Worm (Caenorhabditis elegans) whole organism, L1 larva: Measurements from ENCODE around the gene K05F1.1.

ENCODE experiments used
- aha-1 ChIP-seq: fragments of 150-350 bp; optimal IDR thresholded peaks from 2 replicates; lab custom pipeline; 2014; ENCODE audit warnings: missing biosample characterization, missing genetic modification characterization
- ama-1 ChIP-seq: fragments of 150-350 bp; optimal IDR thresholded peaks from 2 replicates; lab custom pipeline; 2014
- fkh-10 ChIP-seq: sonication (generic microtip); optimal IDR thresholded peaks from 2 replicates; lab custom pipeline; 2017; ENCODE audit warnings: missing biosample characterization, missing genetic modification reagents, missing genetic modification characterization
- fkh-4 ChIP-seq: sonication (generic microtip); optimal IDR thresholded peaks from 2 replicates; lab custom pipeline; 2016; ENCODE audit warnings: missing compliant biosample characterization, missing genetic modification characterization, borderline replicate concordance
- grh-1 ChIP-seq: fragments of 200-800 bp; sonication (Bioruptor generic); IDR thresholded peaks from 2 replicates; pipeline ENCODE4 v1.3.6; 2022; ENCODE audit warnings: missing genetic modification reagents, missing genetic modification characterization, missing compliant biosample characterization
- lir-3 ChIP-seq: sonication (generic microtip); optimal IDR thresholded peaks from 2 replicates; lab custom pipeline; 2016; ENCODE audit warnings: mild to moderate bottlenecking, missing genetic modification characterization, moderate library complexity, missing compliant biosample characterization; ENCODE audit not compliant: poor library complexity
- nhr-12 ChIP-seq: sonication (generic microtip); optimal IDR thresholded peaks from 2 replicates; lab custom pipeline; 2017; ENCODE audit warnings: missing biosample characterization, missing genetic modification characterization
- nhr-237 ChIP-seq: fragments of 150-350 bp; optimal IDR thresholded peaks from 2 replicates; lab custom pipeline; 2014; ENCODE audit warnings: missing biosample characterization, missing genetic modification characterization
- nhr-76 ChIP-seq: sonication (generic microtip); optimal IDR thresholded peaks from 2 replicates; lab custom pipeline; 2017; ENCODE audit warnings: missing biosample characterization, missing genetic modification characterization
- nhr-77 ChIP-seq: fragments of 150-350 bp; optimal IDR thresholded peaks from 2 replicates; lab custom pipeline; 2014; ENCODE audit warnings: missing biosample characterization, missing genetic modification characterization
- ztf-11 ChIP-seq, 2 experiments: sonication (generic microtip); optimal IDR thresholded peaks; 2 replicates each; lab custom pipeline; 2016 to 2017; ENCODE audit warnings: missing genetic modification characterization in 2 of 2, missing biosample characterization in 1 of 2, missing compliant biosample characterization in 1 of 2

DNA sequence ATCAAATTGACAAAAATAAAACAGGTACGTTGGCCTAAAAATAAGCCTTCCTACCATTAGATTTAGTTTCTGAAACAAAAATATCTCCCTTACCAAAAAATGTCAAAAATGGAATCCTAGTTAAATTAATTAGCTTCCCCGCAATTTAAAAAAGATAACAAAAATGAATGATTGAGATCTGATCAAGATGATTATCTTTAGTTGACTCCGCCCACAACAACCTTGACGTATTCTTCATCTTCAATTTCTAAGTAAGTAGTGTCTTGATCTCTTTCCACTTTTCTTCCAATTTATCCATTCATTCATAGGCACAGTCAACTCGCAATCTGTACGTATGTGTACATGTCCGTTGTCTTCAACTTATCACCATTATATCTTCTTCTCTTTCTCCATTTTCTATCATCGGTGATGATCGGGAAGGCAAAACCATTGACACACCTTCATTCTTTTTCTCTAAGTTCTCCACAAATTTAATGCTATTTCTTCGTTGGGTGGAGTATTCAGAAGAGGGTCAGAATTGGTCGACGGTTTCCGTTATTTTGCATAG lies 32.8 kb upstream of the K05F1.1 start:
- TF ChIP-seq fkh-4 (no peak), nhr-76 (no peak), fkh-10 (no peak), ama-1 (no peak), grh-1 (no peak), nhr-237 (tag; lab: Kevin White, UChicago) (no peak), lir-3 (tag; lab: Kevin White, UChicago) (no peak), ztf-11 (tag; optimal IDR thresholded peaks at IDR 0.05; lab: Kevin White, UChicago) (no peak), aha-1 (tag; lab: Kevin White, UChicago) (no peak), nhr-77 (tag; lab: Kevin White, UChicago) (no peak), nhr-12 (no peak)
